Fruit fly (Drosophila melanogaster): ENCODE measurements around the gene CG2962.

Gene CG2962

DNA sequence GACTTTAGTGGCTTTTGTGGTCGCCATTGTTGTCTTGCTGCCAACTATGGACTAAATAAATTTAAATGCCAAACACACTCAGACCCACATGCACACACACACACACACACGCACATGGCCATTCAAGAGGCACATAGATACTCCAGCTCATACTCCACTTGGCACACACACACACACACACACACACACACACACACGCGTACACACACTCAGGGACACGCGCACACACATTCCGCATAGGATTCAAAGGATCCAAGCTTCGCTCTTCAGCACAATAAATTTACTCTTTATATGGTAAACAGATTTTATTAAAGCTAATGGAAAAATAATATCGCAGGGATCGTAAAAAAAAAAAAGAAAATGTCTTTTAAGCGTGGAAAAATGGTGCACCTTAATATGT lies 33.6 kb downstream of the CG2962 start:
- TF ChIP-seq Abd-B (GFP tag; optimal IDR thresholded peaks at IDR 0.05) (no peak), Dfd (GFP tag; optimal IDR thresholded peaks at IDR 0.05) (peak; percentile 74)
